Worm (Caenorhabditis elegans) whole organism, young adult: Measurements from ENCODE around the gene F07F6.8.
A peak's percentile ranks its signal among the peaks of the same experiment; 100 is the strongest.

Source experiments
- B0261.1 ChIP-seq: sonication (generic microtip); optimal IDR thresholded peaks from 2 replicates; lab custom pipeline; 2016; ENCODE audit warnings: mild to moderate bottlenecking, missing genetic modification characterization, moderate library complexity, missing compliant biosample characterization
- D2030.7 ChIP-seq: fragments of 200-800 bp; sonication (Bioruptor generic); IDR thresholded peaks from 2 replicates; pipeline ENCODE4 v1.3.6; 2022; ENCODE audit warnings: missing genetic modification reagents, missing genetic modification characterization, missing compliant biosample characterization
- F37B4.10 ChIP-seq: fragments of 200-800 bp; sonication (Bioruptor generic); IDR thresholded peaks from 2 replicates; pipeline ENCODE4 v1.3.6; 2022; ENCODE audit warnings: missing genetic modification characterization, missing compliant biosample characterization
- F49E8.2 ChIP-seq: sonication (generic microtip); optimal IDR thresholded peaks from 3 replicates; lab custom pipeline; 2017; ENCODE audit warnings: missing genetic modification characterization, mild to moderate bottlenecking, missing compliant biosample characterization, antibody characterized with exemption, moderate library complexity; ENCODE audit not compliant: insufficient read depth
- F52B5.7 ChIP-seq: sonication (generic microtip); optimal IDR thresholded peaks from 2 replicates; lab custom pipeline; 2016; ENCODE audit warnings: mild to moderate bottlenecking, missing genetic modification characterization, missing compliant biosample characterization
- F57A8.1 ChIP-seq: fragments of 200-800 bp; sonication (Bioruptor generic); optimal IDR thresholded peaks from 2 replicates; lab custom pipeline; 2018; ENCODE audit warnings: mild to moderate bottlenecking, missing genetic modification characterization, moderate library complexity, missing compliant biosample characterization
- K11D2.4 ChIP-seq: fragments of 200-800 bp; sonication (Bioruptor generic); IDR thresholded peaks from 2 replicates; pipeline ENCODE4 v1.3.6; 2022; ENCODE audit warnings: missing genetic modification reagents, missing genetic modification characterization, missing compliant biosample characterization
- Y56A3A.18 ChIP-seq: fragments of 200-800 bp; sonication (Bioruptor generic); IDR thresholded peaks from 2 replicates; pipeline ENCODE4 v1.3.6; 2022; ENCODE audit warnings: missing genetic modification reagents, missing genetic modification characterization, missing compliant biosample characterization
- ZK185.1 ChIP-seq: sonication (generic microtip); optimal IDR thresholded peaks from 2 replicates; lab custom pipeline; 2016; ENCODE audit warnings: mild to moderate bottlenecking, missing genetic modification characterization, missing compliant biosample characterization; ENCODE audit not compliant: poor library complexity, severe bottlenecking
- aptf-2 ChIP-seq: fragments of 200-800 bp; sonication (Bioruptor generic); conservative IDR thresholded peaks from 2 replicates; pipeline ENCODE4 v1.3.6; 2022; ENCODE audit warnings: missing genetic modification reagents, missing genetic modification characterization, missing compliant biosample characterization
- bed-1 ChIP-seq: fragments of 200-800 bp; sonication (Bioruptor generic); IDR thresholded peaks from 2 replicates; pipeline ENCODE4 v1.3.6; 2022; ENCODE audit warnings: missing genetic modification reagents, missing genetic modification characterization, missing compliant biosample characterization
- bed-2 ChIP-seq: fragments of 200-800 bp; sonication (Bioruptor generic); IDR thresholded peaks from 2 replicates; pipeline ENCODE4 v1.3.6; 2022; ENCODE audit warnings: missing genetic modification reagents, missing genetic modification characterization, missing compliant biosample characterization
- cebp-2 ChIP-seq: fragments of 200-800 bp; sonication (Bioruptor generic); IDR thresholded peaks from 2 replicates; pipeline ENCODE4 v1.3.6; 2022; ENCODE audit warnings: missing genetic modification characterization, missing compliant biosample characterization
- dox-1 ChIP-seq: fragments of 200-800 bp; sonication (Bioruptor generic); IDR thresholded peaks from 2 replicates; pipeline ENCODE4 v1.3.6; 2022; ENCODE audit warnings: missing genetic modification reagents, missing genetic modification characterization, missing compliant biosample characterization
- dpl-1 ChIP-seq: fragments of 150-350 bp; optimal IDR thresholded peaks from 2 replicates; lab custom pipeline; 2014; ENCODE audit warnings: missing biosample characterization, missing genetic modification reagents, missing genetic modification characterization
- ekl-4 ChIP-seq: fragments of 200-800 bp; sonication (Bioruptor generic); IDR thresholded peaks from 2 replicates; pipeline ENCODE4 v1.3.6; 2022; ENCODE audit warnings: missing genetic modification reagents, missing genetic modification characterization, missing compliant biosample characterization
- gei-17 ChIP-seq: fragments of 200-800 bp; sonication (Bioruptor generic); optimal IDR thresholded peaks from 2 replicates; lab custom pipeline; 2018; ENCODE audit warnings: mild to moderate bottlenecking, missing genetic modification characterization, missing compliant biosample characterization
- him-1 ChIP-seq: sonication (generic microtip); optimal IDR thresholded peaks from 2 replicates; lab custom pipeline; 2016; ENCODE audit warnings: missing genotype, missing genetic modification reagents, missing genetic modification characterization, missing compliant biosample characterization
- hlh-12 ChIP-seq: sonication (generic microtip); optimal IDR thresholded peaks from 2 replicates; lab custom pipeline; 2016; ENCODE audit warnings: missing genetic modification characterization, missing compliant biosample characterization
- hlh-26 ChIP-seq: fragments of 200-800 bp; sonication (Bioruptor generic); conservative IDR thresholded peaks from 2 replicates; pipeline ENCODE4 v1.3.6; 2022; ENCODE audit warnings: missing genetic modification reagents, missing genetic modification characterization, missing compliant biosample characterization
- hmg-1.2 ChIP-seq: fragments of 200-800 bp; sonication (Bioruptor generic); IDR thresholded peaks from 2 replicates; pipeline ENCODE4 v1.3.6; 2022; ENCODE audit warnings: missing genetic modification reagents, missing genetic modification characterization, missing compliant biosample characterization
- hsf-1 ChIP-seq: fragments of 200-800 bp; sonication (Bioruptor generic); IDR thresholded peaks from 2 replicates; pipeline ENCODE4 v1.3.6; 2022; ENCODE audit warnings: missing genetic modification reagents, missing genetic modification characterization, missing compliant biosample characterization
- let-526 ChIP-seq: fragments of 200-800 bp; sonication (Bioruptor generic); IDR thresholded peaks from 2 replicates; pipeline ENCODE4 v1.3.6; 2022; ENCODE audit warnings: missing genetic modification reagents, missing genetic modification characterization, missing compliant biosample characterization
- let-607 ChIP-seq, 2 experiments: fragments of 200-800 bp in 1 of 2; sonication (Bioruptor generic) in 1 of 2; sonication (generic microtip) in 1 of 2; optimal IDR thresholded peaks; 2 replicates each; lab custom pipeline; 2016 to 2018; ENCODE audit warnings: mild to moderate bottlenecking in 2 of 2, missing compliant biosample characterization in 2 of 2, missing genetic modification characterization in 2 of 2, moderate library complexity in 2 of 2, missing genotype in 1 of 2
- lin-40 ChIP-seq: sonication (generic microtip); optimal IDR thresholded peaks from 2 replicates; lab custom pipeline; 2016; ENCODE audit warnings: missing genetic modification characterization, mild to moderate bottlenecking, missing compliant biosample characterization, missing genotype, missing genetic modification reagents
- lin-54 ChIP-seq: fragments of 200-800 bp; sonication (Bioruptor generic); optimal IDR thresholded peaks from 2 replicates; lab custom pipeline; 2018; ENCODE audit warnings: mild to moderate bottlenecking, missing genetic modification characterization, missing compliant biosample characterization
- lir-1 ChIP-seq: fragments of 200-800 bp; sonication (Bioruptor generic); conservative IDR thresholded peaks from 2 replicates; pipeline ENCODE4 v1.3.6; 2022; ENCODE audit warnings: missing genetic modification reagents, missing genetic modification characterization, missing compliant biosample characterization
- lsy-27 ChIP-seq: sonication (generic microtip); optimal IDR thresholded peaks from 2 replicates; lab custom pipeline; 2017; ENCODE audit warnings: missing genetic modification characterization, mild to moderate bottlenecking, missing compliant biosample characterization, antibody characterized with exemption, missing genotype, borderline replicate concordance; ENCODE audit not compliant: insufficient read depth
- madf-10 ChIP-seq: sonication (generic microtip); optimal IDR thresholded peaks from 2 replicates; lab custom pipeline; 2016; ENCODE audit warnings: mild to moderate bottlenecking, missing genetic modification characterization, missing compliant biosample characterization
- madf-3 ChIP-seq: fragments of 200-800 bp; sonication (Bioruptor generic); IDR thresholded peaks from 2 replicates; pipeline ENCODE4 v1.3.6; 2022; ENCODE audit warnings: missing genetic modification reagents, missing genetic modification characterization, missing compliant biosample characterization
- mes-4 ChIP-seq: sonication (generic microtip); optimal IDR thresholded peaks from 2 replicates; lab custom pipeline; 2016; ENCODE audit warnings: missing genotype, missing genetic modification characterization, missing compliant biosample characterization
- mxl-1 ChIP-seq: sonication (generic microtip); optimal IDR thresholded peaks from 2 replicates; lab custom pipeline; 2016; ENCODE audit warnings: missing genetic modification characterization, missing compliant biosample characterization
- nfya-1 ChIP-seq: sonication (generic microtip); optimal IDR thresholded peaks from 2 replicates; lab custom pipeline; 2017; ENCODE audit warnings: antibody characterized with exemption, missing compliant biosample characterization, missing genetic modification characterization, borderline replicate concordance; ENCODE audit not compliant: insufficient read depth
- nfya-2 ChIP-seq: fragments of 200-800 bp; sonication (Bioruptor generic); IDR thresholded peaks from 2 replicates; pipeline ENCODE4 v1.3.6; 2022; ENCODE audit warnings: missing genetic modification reagents, missing genetic modification characterization, missing compliant biosample characterization
- nhr-179 ChIP-seq: sonication (generic microtip); optimal IDR thresholded peaks from 2 replicates; lab custom pipeline; 2016; ENCODE audit warnings: mild to moderate bottlenecking, missing genetic modification characterization, missing compliant biosample characterization
- nhr-90 ChIP-seq: sonication (generic microtip); optimal IDR thresholded peaks from 2 replicates; lab custom pipeline; 2016; ENCODE audit warnings: missing genotype, mild to moderate bottlenecking, missing genetic modification characterization, missing compliant biosample characterization
- rec-8 ChIP-seq, 2 experiments: sonication (generic microtip); optimal IDR thresholded peaks; 2 replicates each; lab custom pipeline; 2016; ENCODE audit warnings: mild to moderate bottlenecking in 2 of 2, missing genetic modification characterization in 2 of 2, missing genetic modification reagents in 2 of 2, missing genotype in 2 of 2, missing biosample characterization in 1 of 2, missing compliant biosample characterization in 1 of 2, moderate library complexity in 1 of 2
- rpc-1 ChIP-seq, 2 experiments: fragments of 150-350 bp in 1 of 2; sonication (generic microtip) in 1 of 2; optimal IDR thresholded peaks; 2 replicates each; lab custom pipeline; 2014 to 2018; ENCODE audit warnings: missing biosample characterization in 1 of 2, missing genetic modification characterization in 1 of 2, missing genetic modification reagents in 1 of 2, missing genotype in 1 of 2
- sdz-38 ChIP-seq: sonication (generic microtip); optimal IDR thresholded peaks from 2 replicates; lab custom pipeline; 2016; ENCODE audit warnings: missing genotype, missing genetic modification characterization, missing compliant biosample characterization
- sea-2 ChIP-seq: fragments of 200-800 bp; sonication (Bioruptor generic); IDR thresholded peaks from 2 replicates; pipeline ENCODE4 v1.3.6; 2022; ENCODE audit warnings: missing genetic modification characterization, missing compliant biosample characterization
- snpc-1.1 ChIP-seq: sonication (generic microtip); optimal IDR thresholded peaks from 2 replicates; lab custom pipeline; 2017; ENCODE audit warnings: missing genetic modification characterization, mild to moderate bottlenecking, missing compliant biosample characterization, antibody characterized with exemption, moderate library complexity, missing genotype, missing genetic modification reagents; ENCODE audit not compliant: insufficient read depth
- sptf-2 ChIP-seq: fragments of 200-800 bp; sonication (Bioruptor generic); optimal IDR thresholded peaks from 2 replicates; lab custom pipeline; 2018; ENCODE audit warnings: mild to moderate bottlenecking, missing genetic modification characterization, missing compliant biosample characterization
- tlf-1 ChIP-seq: fragments of 200-800 bp; sonication (Bioruptor generic); optimal IDR thresholded peaks from 2 replicates; lab custom pipeline; 2018; ENCODE audit warnings: mild to moderate bottlenecking, missing genetic modification characterization, missing compliant biosample characterization
- unc-130 ChIP-seq: sonication (generic microtip); optimal IDR thresholded peaks from 2 replicates; lab custom pipeline; 2016; ENCODE audit warnings: missing genetic modification reagents, missing genetic modification characterization, missing compliant biosample characterization
- ztf-18 ChIP-seq: sonication (generic microtip); optimal IDR thresholded peaks from 2 replicates; lab custom pipeline; 2016; ENCODE audit warnings: missing genotype, mild to moderate bottlenecking, missing genetic modification characterization, missing compliant biosample characterization
- ztf-22 ChIP-seq: fragments of 200-800 bp; sonication (Bioruptor generic); optimal IDR thresholded peaks from 2 replicates; lab custom pipeline; 2018; ENCODE audit warnings: mild to moderate bottlenecking, missing genetic modification characterization, moderate library complexity, missing compliant biosample characterization
- ztf-28 ChIP-seq: fragments of 200-800 bp; sonication (Bioruptor generic); IDR thresholded peaks from 2 replicates; pipeline ENCODE4 v1.3.6; 2022; ENCODE audit warnings: missing genetic modification reagents, missing genetic modification characterization, missing compliant biosample characterization
- ztf-3 ChIP-seq: fragments of 200-800 bp; sonication (Bioruptor generic); optimal IDR thresholded peaks from 2 replicates; lab custom pipeline; 2018; ENCODE audit warnings: mild to moderate bottlenecking, missing genetic modification characterization, missing compliant biosample characterization

Gene F07F6.8

DNA sequence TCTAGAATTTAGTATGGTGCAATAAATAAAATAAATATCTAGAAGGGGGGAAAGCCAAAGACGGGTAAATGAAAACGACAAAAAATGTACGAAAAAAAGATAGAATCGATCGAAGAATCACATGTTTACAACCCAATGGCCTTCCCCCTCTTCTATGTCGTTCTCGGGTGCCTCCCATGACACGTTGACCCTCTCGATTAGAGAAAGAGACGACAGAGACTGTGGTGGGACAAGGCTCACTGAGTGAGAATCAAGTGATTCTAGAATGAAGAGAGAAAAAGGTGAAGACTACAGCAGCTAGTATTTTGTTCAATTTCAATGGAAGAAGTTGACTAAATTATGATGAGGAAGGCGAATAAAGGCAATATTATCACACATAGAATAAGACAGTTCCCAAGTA lies 521 bp upstream of the F07F6.8 start (continued):
- TF ChIP-seq sea-2 (GFP tag; lab: Robert Waterston, UW) (no peak), lin-54 (GFP tag; lab: Kevin White, UChicago) (peak; percentile 18), let-607 (tag; optimal IDR thresholded peaks at IDR 0.05; lab: Kevin White, UChicago) (peak in 1 of 2 experiments; percentile 32), bed-1 (no peak), unc-130 (GFP tag; lab: Kevin White, UChicago) (no peak), ztf-22 (GFP tag; lab: Kevin White, UChicago) (no peak), let-526 (GFP tag; lab: Robert Waterston, UW) (no peak), lir-1 (GFP tag; lab: Robert Waterston, UW) (no peak), Y56A3A.18 (GFP tag; lab: Robert Waterston, UW) (no peak), hlh-12 (no peak), ZK185.1 (tag; lab: Kevin White, UChicago) (no peak), nfya-1 (tag; lab: Kevin White, UChicago) (no peak), hsf-1 (GFP tag; lab: Robert Waterston, UW) (no peak), hmg-1.2 (GFP tag; lab: Robert Waterston, UW) (no peak; the same call in 1 of the 2 replicates), B0261.1 (tag; lab: Kevin White, UChicago) (no peak), D2030.7 (GFP tag; lab: Robert Waterston, UW) (no peak), sdz-38 (no peak), snpc-1.1 (tag; lab: Kevin White, UChicago) (no peak), hlh-26 (no peak), madf-10 (peak; percentile 32), aptf-2 (GFP tag; lab: Robert Waterston, UW) (no peak), ztf-18 (tag; lab: Kevin White, UChicago) (no peak), F52B5.7 (tag; lab: Kevin White, UChicago) (no peak), ztf-3 (no peak), ztf-28 (GFP tag; lab: Robert Waterston, UW) (no peak), dox-1 (GFP tag; lab: Robert Waterston, UW) (peak; percentile 65), dpl-1 (GFP tag; lab: Kevin White, UChicago) (no peak), tlf-1 (GFP tag; lab: Kevin White, UChicago) (no peak), nhr-90 (tag; lab: Kevin White, UChicago) (no peak), F57A8.1 (GFP tag; lab: Kevin White, UChicago) (no peak), him-1 (tag; lab: Kevin White, UChicago) (no peak), sptf-2 (no peak), rpc-1 (optimal IDR thresholded peaks at IDR 0.05; lab: Kevin White, UChicago) (no peak), rpc-1 (tag; optimal IDR thresholded peaks at IDR 0.05; lab: Kevin White, UChicago) (no peak), F49E8.2 (tag; lab: Kevin White, UChicago) (no peak), lsy-27 (no peak), mxl-1 (tag; lab: Kevin White, UChicago) (no peak), bed-2 (no peak), ekl-4 (GFP tag; lab: Robert Waterston, UW) (no peak), gei-17 (GFP tag; lab: Kevin White, UChicago) (no peak), rec-8 (tag; optimal IDR thresholded peaks at IDR 0.05; lab: Kevin White, UChicago) (no peak), madf-3 (GFP tag; lab: Robert Waterston, UW) (no peak), F37B4.10 (GFP tag; lab: Robert Waterston, UW) (no peak), cebp-2 (GFP tag; lab: Robert Waterston, UW) (no peak), mes-4 (no peak), lin-40 (tag; lab: Kevin White, UChicago) (peak; percentile 15), nhr-179 (tag; lab: Kevin White, UChicago) (no peak), nfya-2 (GFP tag; lab: Robert Waterston, UW) (no peak), K11D2.4 (GFP tag; lab: Robert Waterston, UW) (no peak)
